Worm (Caenorhabditis elegans): ENCODE results near the gene lin-46.

The lin-46 gene

DNA sequence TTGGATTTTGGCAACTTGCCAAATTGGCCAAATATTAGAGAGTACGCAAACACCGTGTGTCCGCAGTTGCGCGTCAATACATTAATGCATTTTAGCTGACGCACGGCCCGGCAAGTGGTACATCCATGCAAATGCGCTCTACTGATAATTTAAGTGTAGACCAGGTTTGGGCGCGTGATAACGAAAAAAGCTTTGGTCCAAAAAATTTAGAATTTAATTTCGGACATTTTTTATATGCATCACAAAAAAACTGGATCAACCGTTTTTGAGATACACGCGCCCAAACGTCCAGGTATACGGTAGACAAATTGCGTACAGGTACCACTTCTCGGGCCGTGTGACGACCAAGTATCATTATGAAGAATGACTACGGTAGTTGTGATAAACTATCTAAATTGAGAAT is 729 bp upstream of the lin-46 start, which contains the start of gene R186.8 (continued):
- TF ChIP-seq nhr-48 (tag; optimal IDR thresholded peaks at IDR 0.05): peak; percentile 60
- TF ChIP-seq arid-1 (GFP tag; conservative IDR thresholded peaks at IDR 0.05): peak; percentile 72
- TF ChIP-seq madf-9 (GFP tag; conservative IDR thresholded peaks at IDR 0.05): peak; percentile 70; the same call in 1 of the 2 replicates
- 0 out of 2 replicates have a peak, but pooled peaks have one; percentile 14 for TF ChIP-seq saeg-2 (GFP tag; IDR thresholded peaks at IDR 0.05)
- TF ChIP-seq tra-1 (GFP tag; IDR thresholded peaks at IDR 0.05): peak; percentile 85
- TF ChIP-seq nhr-42 (GFP tag; IDR thresholded peaks at IDR 0.05): peak; percentile 88
- TF ChIP-seq daf-8 (GFP tag; IDR thresholded peaks at IDR 0.05): 0 out of 2 replicates have a peak, but pooled peaks have one; percentile 35

DNA sequence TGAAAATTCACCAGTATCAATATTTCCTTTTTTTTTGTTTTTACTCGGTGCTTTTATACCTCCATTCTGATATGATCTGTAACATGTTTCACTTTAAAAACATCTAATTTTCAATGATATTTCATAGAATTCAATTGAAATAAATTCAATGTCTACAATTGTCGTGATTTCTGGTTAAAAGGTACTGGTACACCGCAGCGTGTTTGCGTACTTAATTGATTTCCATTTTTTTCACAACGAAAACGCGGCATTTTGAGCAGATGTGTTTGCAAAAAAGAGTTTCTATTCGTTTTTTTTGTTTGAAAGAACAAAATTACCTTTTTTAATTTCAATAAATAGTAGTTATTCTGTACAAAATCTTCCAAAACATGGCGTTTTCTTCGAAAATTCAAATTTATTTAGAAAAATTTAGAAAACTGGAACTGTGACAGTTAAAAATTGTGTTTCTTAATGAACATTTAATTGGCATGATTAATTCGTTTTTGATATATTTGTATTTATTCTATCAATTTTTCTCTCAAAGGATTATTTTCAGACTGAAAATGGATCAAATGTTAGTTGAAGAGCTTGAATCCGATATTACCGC is 2.0 kb downstream of the lin-46 start, which contains the start of gene pnn-1:
pnn-1 (plus strand) TSS at position 536 of the 586 bp plus-strand sequence.
- peak; percentile 68 for TF ChIP-seq mes-2 (tag; optimal IDR thresholded peaks at IDR 0.05; ENCODE audit: poor library complexity, severe bottlenecking)
- no peak for TF ChIP-seq ceh-28 (tag; optimal IDR thresholded peaks at IDR 0.05)
- no peak for TF ChIP-seq F37D6.2 (tag; optimal IDR thresholded peaks at IDR 0.05)
- peak; percentile 75 for TF ChIP-seq lin-38 (GFP tag; IDR thresholded peaks at IDR 0.05)
- TF ChIP-seq ceh-32 (tag; optimal IDR thresholded peaks at IDR 0.05; ENCODE audit: poor library complexity): no peak
- no peak for TF ChIP-seq F49E8.2 (tag; optimal IDR thresholded peaks at IDR 0.05; ENCODE audit: borderline replicate concordance)
- TF ChIP-seq zfp-2 (tag; optimal IDR thresholded peaks at IDR 0.05): no peak
- TF ChIP-seq unc-130 (GFP tag; optimal IDR thresholded peaks at IDR 0.05): no peak
- TF ChIP-seq nhr-76 (tag; optimal IDR thresholded peaks at IDR 0.05): no peak
- no peak for TF ChIP-seq rbr-2 (tag; optimal IDR thresholded peaks at IDR 0.05)
- TF ChIP-seq daf-12 (tag; optimal IDR thresholded peaks at IDR 0.05): no peak
- no peak for TF ChIP-seq F10B5.3 (tag; optimal IDR thresholded peaks at IDR 0.05)
- no peak for TF ChIP-seq spr-3 (GFP tag; optimal IDR thresholded peaks at IDR 0.05)
- no peak for TF ChIP-seq ceh-44 (GFP tag; IDR thresholded peaks at IDR 0.05)
- no peak for TF ChIP-seq F26F4.8 (GFP tag; conservative IDR thresholded peaks at IDR 0.05)
- no peak for TF ChIP-seq hmg-1.1 (GFP tag; IDR thresholded peaks at IDR 0.05)
- no peak for TF ChIP-seq ctbp-1 (GFP tag; IDR thresholded peaks at IDR 0.05)
- TF ChIP-seq dmd-9 (GFP tag; IDR thresholded peaks at IDR 0.05): no peak
- no peak for TF ChIP-seq zfp-3 (GFP tag; conservative IDR thresholded peaks at IDR 0.05)
- TF ChIP-seq fos-1 (tag; optimal IDR thresholded peaks at IDR 0.05): no peak
- no peak for TF ChIP-seq Y5F2A.4 (GFP tag; optimal IDR thresholded peaks at IDR 0.05)
- no peak for TF ChIP-seq pqm-1 (tag; optimal IDR thresholded peaks at IDR 0.05)
- TF ChIP-seq Y75B8A.6 (GFP tag; IDR thresholded peaks at IDR 0.05): no peak
- no peak for TF ChIP-seq D1046.2 (GFP tag; IDR thresholded peaks at IDR 0.05)
- TF ChIP-seq aha-1 (tag): no peak
- TF ChIP-seq aly-2 (tag; optimal IDR thresholded peaks at IDR 0.05): no peak
- TF ChIP-seq madf-9 (GFP tag; conservative IDR thresholded peaks at IDR 0.05): no peak
- TF ChIP-seq madf-5 (GFP tag; IDR thresholded peaks at IDR 0.05): no peak
- TF ChIP-seq pha-4 (GFP tag; IDR thresholded peaks at IDR 0.05): no peak
- no peak for TF ChIP-seq pha-4 (tag; optimal IDR thresholded peaks at IDR 0.05)
- TF ChIP-seq nhr-28 (tag; optimal IDR thresholded peaks at IDR 0.05): no peak
- no peak for TF ChIP-seq nhr-48 (tag; optimal IDR thresholded peaks at IDR 0.05)
- TF ChIP-seq Y48G9A.11 (GFP tag; IDR thresholded peaks at IDR 0.05): no peak
- no peak for TF ChIP-seq snpc-4 (tag; optimal IDR thresholded peaks at IDR 0.05)
- TF ChIP-seq ztf-11 (tag; optimal IDR thresholded peaks at IDR 0.05): no peak
- TF ChIP-seq egl-43 (GFP tag; IDR thresholded peaks at IDR 0.05): no peak
- no peak for TF ChIP-seq unc-62 (GFP tag; optimal IDR thresholded peaks at IDR 0.05 in 1 of 2)
- TF ChIP-seq unc-62 (tag; optimal IDR thresholded peaks at IDR 0.05): no peak
- no peak for TF ChIP-seq dmd-6 (GFP tag; IDR thresholded peaks at IDR 0.05)
- TF ChIP-seq ZK546.5 (tag; optimal IDR thresholded peaks at IDR 0.05): no peak
- no peak for TF ChIP-seq zip-11 (GFP tag; IDR thresholded peaks at IDR 0.05)
- TF ChIP-seq ceh-82 (tag; optimal IDR thresholded peaks at IDR 0.05): no peak
- TF ChIP-seq nhr-11 (tag; optimal IDR thresholded peaks at IDR 0.05): no peak
- no peak for TF ChIP-seq mdt-29 (GFP tag; IDR thresholded peaks at IDR 0.05)
- TF ChIP-seq daf-8 (GFP tag; IDR thresholded peaks at IDR 0.05): no peak
- no peak for TF ChIP-seq jun-1 (tag; optimal IDR thresholded peaks at IDR 0.05)
- TF ChIP-seq nhr-42 (GFP tag; IDR thresholded peaks at IDR 0.05): no peak
